Worm (Caenorhabditis elegans): Measurements from ENCODE around the gene gon-1.

Gene gon-1

DNA sequence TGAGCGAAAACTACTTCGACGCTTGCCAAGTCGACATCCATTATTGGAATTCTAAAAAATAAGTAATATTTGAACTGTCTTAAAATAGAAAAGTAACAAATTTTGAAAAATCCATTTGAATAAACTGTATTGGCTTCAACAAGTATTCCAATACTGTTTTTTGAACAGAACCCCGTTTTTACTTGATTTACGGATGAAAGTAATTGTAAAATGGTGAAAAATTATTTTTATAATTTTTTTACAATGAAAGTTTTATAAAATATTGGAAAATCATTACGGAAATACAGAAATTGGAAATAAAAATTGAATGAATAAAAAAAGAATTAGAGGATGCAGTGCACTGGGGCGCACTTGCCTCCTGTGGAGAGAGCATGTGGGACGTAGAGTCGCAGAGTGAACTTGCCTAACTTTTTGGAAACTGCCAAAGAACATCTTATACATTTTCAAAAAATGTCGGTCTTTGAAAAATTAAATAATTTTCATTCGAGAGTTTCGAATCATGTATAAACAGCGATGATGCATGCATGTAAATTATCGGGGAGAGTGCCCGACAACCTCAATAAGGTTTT, 29.1 kb upstream of the gon-1 start, which contains the start of gene rrp-1:
rrp-1 (minus strand) TSS at position 51 of the 569 bp plus-strand sequence.
- TF ChIP-seq lin-35 (GFP tag; optimal IDR thresholded peaks at IDR 0.05): peak in 1 of 2 experiments; percentile 27
- TF ChIP-seq tlp-1 (tag; optimal IDR thresholded peaks at IDR 0.05): no peak
- no peak for TF ChIP-seq unc-98 (GFP tag; IDR thresholded peaks at IDR 0.05)
- TF ChIP-seq ztf-4 (tag; optimal IDR thresholded peaks at IDR 0.05): no peak
- no peak for TF ChIP-seq mab-9 (GFP tag; IDR thresholded peaks at IDR 0.05)
- peak; percentile 3 to 29 for TF ChIP-seq efl-1 (optimal IDR thresholded peaks at IDR 0.05)
- no peak for TF ChIP-seq efl-1 (GFP tag; optimal IDR thresholded peaks at IDR 0.05 in 1 of 2)
- peak in 1 of 3 experiments; percentile 30 for TF ChIP-seq dpl-1 (GFP tag; optimal IDR thresholded peaks at IDR 0.05)
- peak; percentile 47 for TF ChIP-seq mep-1 (tag; optimal IDR thresholded peaks at IDR 0.05)
- TF ChIP-seq irx-1 (tag; optimal IDR thresholded peaks at IDR 0.05): no peak
- TF ChIP-seq grh-1 (GFP tag; IDR thresholded peaks at IDR 0.05): no peak
- no peak for TF ChIP-seq mdl-1 (tag; optimal IDR thresholded peaks at IDR 0.05)
- TF ChIP-seq Y116A8C.19 (tag; optimal IDR thresholded peaks at IDR 0.05; ENCODE audit: borderline replicate concordance): no peak
- TF ChIP-seq aly-2 (tag; optimal IDR thresholded peaks at IDR 0.05): no peak
- TF ChIP-seq nhr-85 (tag): no peak

DNA sequence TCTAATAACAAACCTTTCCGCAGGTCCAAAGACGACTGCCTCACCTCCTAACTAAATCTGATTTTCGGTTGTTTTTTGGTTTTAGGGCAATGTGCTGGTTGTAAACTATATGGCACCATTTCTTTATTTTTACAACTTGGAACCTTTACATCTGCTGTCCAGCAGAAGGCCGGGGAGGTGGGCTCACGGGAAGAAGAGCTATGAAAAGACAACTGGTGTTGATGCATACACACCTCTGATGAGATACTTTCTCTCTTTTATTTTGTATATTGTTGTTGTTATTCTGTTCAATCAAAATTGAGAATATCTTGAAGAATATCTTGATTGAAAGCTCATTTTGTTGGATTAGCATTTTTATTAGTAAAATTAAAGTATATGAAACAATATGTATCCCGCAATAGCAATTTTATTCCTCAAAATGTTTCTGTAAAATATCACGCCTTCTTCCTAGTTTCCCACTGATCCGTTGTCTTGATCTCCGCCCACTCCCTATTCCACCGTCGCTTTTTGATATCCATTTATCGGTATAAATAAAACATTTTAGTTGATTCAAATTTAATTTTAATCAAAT, 24.5 kb upstream of the gon-1 start, which contains the start of gene dhp-2:
dhp-2 (plus strand) TSS at position 521 of the 571 bp plus-strand sequence.
- TF ChIP-seq lin-14 (GFP tag; optimal IDR thresholded peaks at IDR 0.05) (peak; percentile 35), rnt-1 (tag; optimal IDR thresholded peaks at IDR 0.05) (peak; percentile 13), elt-3 (tag; optimal IDR thresholded peaks at IDR 0.05) (no peak), skn-1 (tag; optimal IDR thresholded peaks at IDR 0.05) (no peak)

ce11 chrIV:9976284-9976683, 23.1 kb upstream of the gon-1 start, which contains the start of gene C47E12.14:
C47E12.14 (minus strand) TSS chrIV:9976384.
- no peak for TF ChIP-seq grh-1 (GFP tag; IDR thresholded peaks at IDR 0.05)
- no peak for TF ChIP-seq C34B4.2 (tag; optimal IDR thresholded peaks at IDR 0.05)
- no peak for TF ChIP-seq unc-130 (tag; optimal IDR thresholded peaks at IDR 0.05)
- no peak for TF ChIP-seq alr-1 (tag; optimal IDR thresholded peaks at IDR 0.05; ENCODE audit: borderline replicate concordance)
- no peak for TF ChIP-seq zip-4 (GFP tag; optimal IDR thresholded peaks at IDR 0.05)
- no peak for TF ChIP-seq nhr-47 (tag; optimal IDR thresholded peaks at IDR 0.05)

DNA sequence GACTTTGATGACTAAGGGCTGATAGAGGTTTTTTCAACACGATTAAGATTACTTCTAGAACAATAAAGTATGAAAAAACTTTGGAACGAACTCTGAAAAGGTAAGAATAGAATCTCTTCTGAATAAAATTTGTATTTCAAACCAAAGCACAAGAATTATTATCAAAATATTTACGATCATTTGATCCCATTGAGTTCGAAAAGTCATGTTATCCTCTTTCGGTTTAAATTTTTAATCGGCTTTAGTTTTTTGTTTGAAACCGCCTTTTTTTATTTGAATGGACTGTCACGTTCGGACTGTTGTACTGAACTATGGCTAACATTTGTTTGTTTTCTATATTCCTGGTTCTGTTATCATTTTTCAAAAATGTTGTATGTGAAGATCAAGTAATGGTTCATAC, 21.2 kb upstream of the gon-1 start, which contains the start of gene C47E12.9:
C47E12.9 (plus strand) TSS at position 301 of the 400 bp plus-strand sequence.
- TF ChIP-seq ama-1 (optimal IDR thresholded peaks at IDR 0.05) (no peak), lin-39 (tag; optimal IDR thresholded peaks at IDR 0.05) (no peak), lir-3 (tag; optimal IDR thresholded peaks at IDR 0.05; ENCODE audit: poor library complexity) (no peak), fkh-8 (tag; optimal IDR thresholded peaks at IDR 0.05) (no peak), zag-1 (tag; optimal IDR thresholded peaks at IDR 0.05) (no peak), lin-15B (tag; optimal IDR thresholded peaks at IDR 0.05) (no peak), ceh-8 (GFP tag; optimal IDR thresholded peaks at IDR 0.05) (no peak)

ce11 chrIV:9972629-9973028, 19.4 kb upstream of the gon-1 start, which contains the start of the genes C47E12.12 and C47E12.10:
C47E12.12 (minus strand) TSS chrIV:9972729.
C47E12.10 (plus strand) TSS chrIV:9972800.
- TF ChIP-seq jun-1 (tag; optimal IDR thresholded peaks at IDR 0.05): no peak
- no peak for TF ChIP-seq Y116A8C.19 (tag; optimal IDR thresholded peaks at IDR 0.05; ENCODE audit: borderline replicate concordance)
- no peak for TF ChIP-seq irx-1 (tag; optimal IDR thresholded peaks at IDR 0.05)
- no peak for TF ChIP-seq sup-37 (GFP tag; optimal IDR thresholded peaks at IDR 0.05)
- no peak for TF ChIP-seq egl-27 (tag; optimal IDR thresholded peaks at IDR 0.05)
- TF ChIP-seq unc-86 (tag; optimal IDR thresholded peaks at IDR 0.05): no peak
- no peak for TF ChIP-seq mep-1 (tag; optimal IDR thresholded peaks at IDR 0.05)
- TF ChIP-seq elt-2 (tag; optimal IDR thresholded peaks at IDR 0.05): no peak
- TF ChIP-seq hlh-4 (tag; optimal IDR thresholded peaks at IDR 0.05): no peak
- no peak for TF ChIP-seq dpl-1 (GFP tag; optimal IDR thresholded peaks at IDR 0.05)
- TF ChIP-seq skn-1 (tag; optimal IDR thresholded peaks at IDR 0.05): no peak
- no peak for TF ChIP-seq unc-130 (tag; optimal IDR thresholded peaks at IDR 0.05)

All from whole organism, L1 larva.